Fruit fly (Drosophila melanogaster): ENCODE data around the gene LManIII.
A peak's percentile ranks its signal among the peaks of the same experiment; 100 is the strongest.

LManIII gene

DNA sequence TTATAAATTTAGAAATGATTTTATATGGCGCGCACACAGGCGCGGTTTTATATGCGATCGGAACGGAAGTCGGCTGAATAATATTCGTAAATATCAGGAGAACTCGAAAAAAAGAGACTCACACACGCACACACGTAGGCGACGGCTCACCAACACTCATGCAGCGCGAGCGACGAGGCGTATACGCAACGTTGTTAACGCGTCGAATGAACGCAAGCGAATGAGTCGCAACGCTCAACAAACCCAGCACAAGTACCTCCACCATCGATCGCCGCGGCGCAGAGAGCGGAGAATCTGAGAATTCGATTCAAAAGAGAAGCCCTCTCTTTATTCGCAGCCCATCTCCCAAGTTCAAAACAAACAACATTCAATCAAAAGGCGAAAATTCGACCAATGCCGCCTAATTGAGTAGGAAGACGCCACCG lies 32.9 kb downstream of the LManIII start (continued):
- TF ChIP-seq Dbx (GFP tag; IDR thresholded peaks at IDR 0.05) (peak; percentile 74; the same call in 2 of the 3 replicates), CG9932 (GFP tag; IDR thresholded peaks at IDR 0.05) (peak; percentile 45), chm (GFP tag; IDR thresholded peaks at IDR 0.05) (peak; percentile 89), Meics (GFP tag; optimal IDR thresholded peaks at IDR 0.05) (peak; percentile 31), Hand (GFP tag; optimal IDR thresholded peaks at IDR 0.05) (peak; percentile 39), CG31388 (GFP tag; optimal IDR thresholded peaks at IDR 0.05) (no peak), slou (GFP tag; optimal IDR thresholded peaks at IDR 0.05) (no peak), lmd (GFP tag; IDR thresholded peaks at IDR 0.05) (no peak), CG30403 (GFP tag; optimal IDR thresholded peaks at IDR 0.05) (no peak), tap (tag; optimal IDR thresholded peaks at IDR 0.05) (no peak), scrt (GFP tag; optimal IDR thresholded peaks at IDR 0.05) (peak; percentile 52), CG11398 (GFP tag; optimal IDR thresholded peaks at IDR 0.05) (no peak), CG31224 (GFP tag; IDR thresholded peaks at IDR 0.05) (no peak), Poxn (GFP tag; IDR thresholded peaks at IDR 0.05) (no peak), yki (optimal IDR thresholded peaks at IDR 0.05) (peak; percentile 31), CG1647 (GFP tag; optimal IDR thresholded peaks at IDR 0.05) (peak; percentile 1), CG5953 (GFP tag; IDR thresholded peaks at IDR 0.05) (no peak), luna (GFP tag; optimal IDR thresholded peaks at IDR 0.05) (peak; percentile 8), CG6765 (GFP tag; optimal IDR thresholded peaks at IDR 0.05) (peak; percentile 62), CG8924 (tag; optimal IDR thresholded peaks at IDR 0.05) (peak; percentile 31), inv (GFP tag; IDR thresholded peaks at IDR 0.05; ENCODE audit: partially characterized antibody) (no peak; the same call in 1 of the 2 replicates), sug (tag; optimal IDR thresholded peaks at IDR 0.05) (peak; percentile 58), vfl (GFP tag; optimal IDR thresholded peaks at IDR 0.05) (peak; percentile 7), CG7839 (tag; optimal IDR thresholded peaks at IDR 0.05) (peak; percentile 15), seq (GFP tag; IDR thresholded peaks at IDR 0.05) (peak; percentile 36; the same call in 1 of the 2 replicates), dati (GFP tag; IDR thresholded peaks at IDR 0.05) (no peak), CG8281 (tag; optimal IDR thresholded peaks at IDR 0.05) (no peak), sc (optimal IDR thresholded peaks at IDR 0.05) (no peak), sc (GFP tag; optimal IDR thresholded peaks at IDR 0.05) (no peak), CG33213 (GFP tag; optimal IDR thresholded peaks at IDR 0.05) (no peak), CG9797 (GFP tag; optimal IDR thresholded peaks at IDR 0.05) (no peak), ato (GFP tag; IDR thresholded peaks at IDR 0.05; ENCODE audit: partially characterized antibody) (peak; percentile 36; the same call in 1 of the 2 replicates), CG10565 (GFP tag; optimal IDR thresholded peaks at IDR 0.05) (no peak), bsh (GFP tag; optimal IDR thresholded peaks at IDR 0.05) (peak in 1 of 2 experiments; percentile 30), CG10274 (GFP tag; optimal IDR thresholded peaks at IDR 0.05) (no peak), CG3995 (GFP tag; optimal IDR thresholded peaks at IDR 0.05) (no peak), gsb (GFP tag; IDR thresholded peaks at IDR 0.05) (0 out of 2 replicates have a peak, but pooled peaks have one; percentile 39), grn (GFP tag; optimal IDR thresholded peaks at IDR 0.05) (peak; percentile 31), C15 (GFP tag; IDR thresholded peaks at IDR 0.05) (no peak), CG11560 (tag; IDR thresholded peaks at IDR 0.05) (no peak), gce (GFP tag; IDR thresholded peaks at IDR 0.05) (no peak), Neu2 (GFP tag; optimal IDR thresholded peaks at IDR 0.05; ENCODE audit: borderline replicate concordance) (no peak), CG12769 (tag; optimal IDR thresholded peaks at IDR 0.05) (peak; percentile 62), wor (GFP tag; IDR thresholded peaks at IDR 0.05) (no peak), Lim3 (GFP tag; IDR thresholded peaks at IDR 0.05) (no peak), Adf1 (GFP tag; IDR thresholded peaks at IDR 0.05) (peak; percentile 72), maf-S (GFP tag; optimal IDR thresholded peaks at IDR 0.05) (no peak), Blimp-1 (GFP tag; optimal IDR thresholded peaks at IDR 0.05) (no peak), ranshi (GFP tag; IDR thresholded peaks at IDR 0.05) (peak; percentile 52; the same call in 1 of the 2 replicates), CG14710 (tag; optimal IDR thresholded peaks at IDR 0.05) (no peak), Bgb (GFP tag; IDR thresholded peaks at IDR 0.05; ENCODE audit: partially characterized antibody) (peak; percentile 78), Nf-YC (tag; optimal IDR thresholded peaks at IDR 0.05) (peak; percentile 62)

Measured in whole organism, embryonic.